Worm (Caenorhabditis elegans) whole organism, L3 larva: Measurements from ENCODE around the gene col-3.

Experiments used
- fkh-10 ChIP-seq: sonication (generic microtip); optimal IDR thresholded peaks from 2 replicates; lab custom pipeline; 2017; ENCODE audit warnings: missing biosample characterization, missing genetic modification reagents, missing genetic modification characterization
- ztf-11 ChIP-seq: fragments of 150-350 bp; optimal IDR thresholded peaks from 2 replicates; lab custom pipeline; 2014; ENCODE audit warnings: missing biosample characterization, missing genetic modification characterization
- ztf-4 ChIP-seq: fragments of 150-350 bp; optimal IDR thresholded peaks from 2 replicates; lab custom pipeline; 2014; ENCODE audit warnings: missing biosample characterization, missing genetic modification characterization

ce11 chrIV:8786654-8787053 lies 37.9 kb upstream of the col-3 start, which contains the start of gene C33D9.8:
- TF ChIP-seq ztf-11 (no peak), fkh-10 (no peak), ztf-4 (tag; lab: Kevin White, UChicago) (no peak)
